Worm (Caenorhabditis elegans) whole organism, late embryonic: Measurements from ENCODE around the gene dss-1.

Source experiments
- C08G9.2 ChIP-seq: sonication (generic microtip); optimal IDR thresholded peaks from 2 replicates; lab custom pipeline; 2016; ENCODE audit warnings: mild to moderate bottlenecking, missing genetic modification characterization, moderate library complexity, missing compliant biosample characterization
- K02D7.2 ChIP-seq: sonication (generic microtip); optimal IDR thresholded peaks from 2 replicates; lab custom pipeline; 2017; ENCODE audit warnings: mild to moderate bottlenecking, missing genetic modification characterization, missing compliant biosample characterization
- Y22D7AL.16 ChIP-seq: sonication (generic microtip); optimal IDR thresholded peaks from 2 replicates; lab custom pipeline; 2016; ENCODE audit warnings: missing genetic modification characterization, missing compliant biosample characterization
- ahr-1 ChIP-seq: sonication (generic microtip); optimal IDR thresholded peaks from 2 replicates; lab custom pipeline; 2016; ENCODE audit warnings: missing genetic modification characterization, missing compliant biosample characterization
- ama-1 ChIP-seq: fragments of 150-350 bp; optimal IDR thresholded peaks from 2 replicates; lab custom pipeline; 2014
- ceh-18 ChIP-seq: sonication (generic microtip); optimal IDR thresholded peaks from 2 replicates; lab custom pipeline; 2016; ENCODE audit warnings: missing genetic modification characterization, missing compliant biosample characterization
- ceh-19 ChIP-seq: fragments of 200-800 bp; sonication (Bioruptor generic); optimal IDR thresholded peaks from 2 replicates; lab custom pipeline; 2018; ENCODE audit warnings: mild to moderate bottlenecking, missing genetic modification characterization, missing compliant biosample characterization
- ceh-22 ChIP-seq: sonication (generic microtip); optimal IDR thresholded peaks from 2 replicates; lab custom pipeline; 2017; ENCODE audit warnings: missing biosample characterization, missing genetic modification characterization
- ceh-31 ChIP-seq: sonication (generic microtip); optimal IDR thresholded peaks from 2 replicates; lab custom pipeline; 2016; ENCODE audit warnings: missing genetic modification characterization, missing compliant biosample characterization
- ceh-34 ChIP-seq: sonication (generic microtip); optimal IDR thresholded peaks from 2 replicates; lab custom pipeline; 2016; ENCODE audit warnings: mild to moderate bottlenecking, missing genetic modification characterization, missing compliant biosample characterization
- ceh-48 ChIP-seq: sonication (generic microtip); optimal IDR thresholded peaks from 2 replicates; lab custom pipeline; 2016; ENCODE audit warnings: missing genetic modification characterization, inconsistent platforms, missing compliant biosample characterization
- ceh-9 ChIP-seq: sonication (generic microtip); optimal IDR thresholded peaks from 2 replicates; lab custom pipeline; 2016; ENCODE audit warnings: mild to moderate bottlenecking, missing genetic modification characterization, inconsistent platforms, missing compliant biosample characterization
- dve-1 ChIP-seq: sonication (generic microtip); optimal IDR thresholded peaks from 2 replicates; lab custom pipeline; 2017; ENCODE audit warnings: antibody characterized with exemption, mild to moderate bottlenecking, missing genetic modification characterization, missing compliant biosample characterization
- elt-2 ChIP-seq: sonication (generic microtip); optimal IDR thresholded peaks from 2 replicates; lab custom pipeline; 2016; ENCODE audit warnings: missing genetic modification reagents, missing genetic modification characterization, missing compliant biosample characterization
- eyg-1 ChIP-seq: sonication (generic microtip); optimal IDR thresholded peaks from 2 replicates; lab custom pipeline; 2016; ENCODE audit warnings: missing genotype, missing genetic modification characterization, missing compliant biosample characterization
- fax-1 ChIP-seq: sonication (generic microtip); optimal IDR thresholded peaks from 2 replicates; lab custom pipeline; 2016; ENCODE audit warnings: missing genotype, missing genetic modification characterization, missing compliant biosample characterization
- fkh-6 ChIP-seq: sonication (generic microtip); optimal IDR thresholded peaks from 2 replicates; lab custom pipeline; 2016; ENCODE audit warnings: missing genetic modification characterization, missing compliant biosample characterization
- gmeb-2 ChIP-seq: sonication (generic microtip); optimal IDR thresholded peaks from 2 replicates; lab custom pipeline; 2016; ENCODE audit warnings: missing genetic modification characterization, inconsistent platforms, missing compliant biosample characterization
- hlh-13 ChIP-seq: fragments of 200-800 bp; sonication (Bioruptor generic); optimal IDR thresholded peaks from 2 replicates; lab custom pipeline; 2018; ENCODE audit warnings: mild to moderate bottlenecking, missing genetic modification characterization, missing compliant biosample characterization
- hlh-15 ChIP-seq: sonication (generic microtip); optimal IDR thresholded peaks from 2 replicates; lab custom pipeline; 2016; ENCODE audit warnings: missing genetic modification characterization, missing compliant biosample characterization
- hlh-30 ChIP-seq: sonication (generic microtip); optimal IDR thresholded peaks from 2 replicates; lab custom pipeline; 2017; ENCODE audit warnings: antibody characterized with exemption, missing genetic modification characterization, missing compliant biosample characterization; ENCODE audit not compliant: insufficient read depth
- lim-6 ChIP-seq: sonication (generic microtip); optimal IDR thresholded peaks from 2 replicates; lab custom pipeline; 2016; ENCODE audit warnings: missing genetic modification characterization, missing compliant biosample characterization
- lin-11 ChIP-seq: fragments of 200-800 bp; sonication (Bioruptor generic); optimal IDR thresholded peaks from 2 replicates; lab custom pipeline; 2018; ENCODE audit warnings: mild to moderate bottlenecking, missing genetic modification characterization, missing compliant biosample characterization
- mec-3 ChIP-seq: sonication (generic microtip); optimal IDR thresholded peaks from 2 replicates; lab custom pipeline; 2016; ENCODE audit warnings: borderline replicate concordance, missing genetic modification characterization, missing compliant biosample characterization
- nfya-1 ChIP-seq: sonication (generic microtip); optimal IDR thresholded peaks from 2 replicates; lab custom pipeline; 2017; ENCODE audit warnings: missing genetic modification characterization, mild to moderate bottlenecking, missing compliant biosample characterization, antibody characterized with exemption, moderate library complexity
- pag-3 ChIP-seq: sonication (generic microtip); optimal IDR thresholded peaks from 2 replicates; lab custom pipeline; 2016; ENCODE audit warnings: missing compliant biosample characterization, missing genetic modification characterization, borderline replicate concordance
- pax-1 ChIP-seq: fragments of 150-350 bp; optimal IDR thresholded peaks from 2 replicates; lab custom pipeline; 2014; ENCODE audit warnings: missing biosample characterization, missing genetic modification characterization
- pha-2 ChIP-seq: sonication (generic microtip); optimal IDR thresholded peaks from 2 replicates; lab custom pipeline; 2017; ENCODE audit warnings: mild to moderate bottlenecking, missing genetic modification characterization, missing compliant biosample characterization
- pha-4 ChIP-seq: fragments of 150-350 bp; optimal IDR thresholded peaks from 2 replicates; lab custom pipeline; 2018; ENCODE audit warnings: missing biosample characterization, missing genetic modification reagents, missing genetic modification characterization
- rnt-1 ChIP-seq: sonication (generic microtip); optimal IDR thresholded peaks from 2 replicates; lab custom pipeline; 2016; ENCODE audit warnings: missing genetic modification characterization, missing compliant biosample characterization
- sdc-2 ChIP-seq: sonication (generic microtip); optimal IDR thresholded peaks from 2 replicates; lab custom pipeline; 2016; ENCODE audit warnings: missing genotype, missing genetic modification characterization, missing compliant biosample characterization
- sox-4 ChIP-seq: sonication (generic microtip); optimal IDR thresholded peaks from 2 replicates; lab custom pipeline; 2017; ENCODE audit warnings: mild to moderate bottlenecking, missing genetic modification characterization, inconsistent platforms, missing compliant biosample characterization
- syd-9 ChIP-seq: sonication (generic microtip); optimal IDR thresholded peaks from 2 replicates; lab custom pipeline; 2016; ENCODE audit warnings: mild to moderate bottlenecking, missing genetic modification characterization, moderate library complexity, missing compliant biosample characterization
- tbx-2 ChIP-seq: sonication (generic microtip); optimal IDR thresholded peaks from 2 replicates; lab custom pipeline; 2016; ENCODE audit warnings: missing genetic modification characterization, missing compliant biosample characterization
- ttx-3 ChIP-seq: sonication (generic microtip); optimal IDR thresholded peaks from 2 replicates; lab custom pipeline; 2016; ENCODE audit warnings: missing genetic modification reagents, missing genetic modification characterization, missing compliant biosample characterization
- unc-42 ChIP-seq: sonication (generic microtip); optimal IDR thresholded peaks from 2 replicates; lab custom pipeline; 2016; ENCODE audit warnings: missing genotype, missing genetic modification characterization, missing compliant biosample characterization
- zip-5 ChIP-seq: sonication (generic microtip); optimal IDR thresholded peaks from 2 replicates; lab custom pipeline; 2016; ENCODE audit warnings: missing genetic modification characterization, missing compliant biosample characterization

dss-1 gene

ce11 chrIII:1225595-1225994, 29.5 kb upstream of the dss-1 start:
- TF ChIP-seq ceh-34 = peak; percentile 87
- TF ChIP-seq ahr-1 (tag; lab: Kevin White, UChicago) = no peak
- TF ChIP-seq lim-6 (tag; lab: Kevin White, UChicago) = no peak
- TF ChIP-seq lin-11 (tag; lab: Kevin White, UChicago) = no peak
- TF ChIP-seq ceh-31 = peak; percentile 35
- no peak for TF ChIP-seq ttx-3 (tag; lab: Kevin White, UChicago)
- TF ChIP-seq unc-42 = peak; percentile 77
- TF ChIP-seq ceh-48 (tag; lab: Kevin White, UChicago) = no peak
- no peak for TF ChIP-seq rnt-1
- TF ChIP-seq ceh-19 (GFP tag; lab: Kevin White, UChicago) = peak; percentile 43
- TF ChIP-seq Y22D7AL.16 (tag; lab: Kevin White, UChicago) = no peak
- no peak for TF ChIP-seq ceh-22 (tag; lab: Kevin White, UChicago)

DNA sequence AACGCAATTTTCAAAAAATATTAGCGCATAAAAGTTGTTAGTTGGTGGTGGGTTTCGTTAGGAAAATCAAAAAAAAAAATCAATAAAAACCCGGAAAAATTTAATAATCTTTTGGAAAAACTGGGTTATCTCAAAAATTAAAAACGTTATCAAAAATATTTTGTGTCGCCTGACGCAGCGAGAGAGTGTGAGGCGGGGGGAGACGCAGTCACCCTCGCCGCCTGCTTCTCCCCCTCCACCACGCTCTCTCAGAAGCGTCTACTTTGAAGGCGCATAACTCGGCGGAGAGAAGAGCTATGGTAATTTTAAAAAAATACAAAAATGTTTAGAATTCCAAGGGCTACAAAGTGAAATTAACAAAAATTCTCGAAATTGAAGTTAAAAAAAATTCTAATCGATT, 29.0 kb upstream of the dss-1 start:
- TF ChIP-seq ceh-9 (tag; lab: Kevin White, UChicago) (no peak), fax-1 (no peak), sdc-2 (tag; lab: Kevin White, UChicago) (no peak), pag-3 (no peak), ama-1 (lab: Kevin White, UChicago) (no peak), hlh-13 (no peak)

DNA sequence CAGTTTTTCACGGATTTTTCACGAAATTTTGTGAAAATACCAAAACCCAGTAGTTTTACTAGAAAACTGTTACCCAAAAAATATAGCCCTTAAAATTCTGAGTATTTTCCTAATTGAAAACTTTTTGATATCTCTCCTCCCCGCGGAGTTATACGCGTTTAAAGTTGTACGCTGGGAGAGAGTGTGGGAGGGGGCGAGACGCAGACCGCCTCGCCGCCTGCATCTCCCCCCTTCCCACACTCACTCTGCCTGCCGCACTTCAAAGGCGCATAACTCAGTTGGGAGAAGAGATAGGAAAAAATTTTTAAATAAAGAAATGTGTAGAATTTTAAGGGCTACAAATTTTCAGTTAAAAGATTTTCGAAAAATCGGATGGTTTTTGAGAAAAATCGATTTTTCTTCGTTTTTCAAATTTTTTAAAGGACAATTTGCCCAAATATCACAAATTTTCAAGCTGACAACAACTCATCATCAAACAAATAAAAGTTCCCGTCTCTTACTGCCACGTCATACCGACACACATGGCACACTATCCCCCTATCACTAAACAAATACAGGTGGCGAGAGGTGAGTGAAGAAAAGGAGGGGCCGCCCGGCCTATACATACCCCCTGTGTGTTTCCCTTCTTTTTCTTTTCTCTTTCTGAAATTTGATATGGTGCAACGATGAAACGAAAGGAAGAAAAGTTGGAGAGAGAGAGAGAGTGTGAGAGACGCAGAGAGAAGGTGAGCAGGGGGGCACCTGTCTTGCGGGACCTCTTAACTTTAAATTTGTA, 27.4 kb upstream of the dss-1 start:
- TF ChIP-seq tbx-2 = peak; percentile 3
- peak; percentile 30 for TF ChIP-seq ceh-18 (tag; lab: Kevin White, UChicago)
- TF ChIP-seq ceh-19 (GFP tag; lab: Kevin White, UChicago) = no peak
- TF ChIP-seq nfya-1 (tag; lab: Kevin White, UChicago) = peak; percentile 39
- TF ChIP-seq ceh-9 (tag; lab: Kevin White, UChicago) = no peak
- peak; percentile 28 for TF ChIP-seq elt-2
- peak; percentile 99 for TF ChIP-seq ceh-34
- peak; percentile 21 for TF ChIP-seq dve-1 (tag; lab: Kevin White, UChicago)
- no peak for TF ChIP-seq hlh-15 (tag; lab: Kevin White, UChicago)
- no peak for TF ChIP-seq hlh-30
- TF ChIP-seq, all 69 proteins: peak for 6

DNA sequence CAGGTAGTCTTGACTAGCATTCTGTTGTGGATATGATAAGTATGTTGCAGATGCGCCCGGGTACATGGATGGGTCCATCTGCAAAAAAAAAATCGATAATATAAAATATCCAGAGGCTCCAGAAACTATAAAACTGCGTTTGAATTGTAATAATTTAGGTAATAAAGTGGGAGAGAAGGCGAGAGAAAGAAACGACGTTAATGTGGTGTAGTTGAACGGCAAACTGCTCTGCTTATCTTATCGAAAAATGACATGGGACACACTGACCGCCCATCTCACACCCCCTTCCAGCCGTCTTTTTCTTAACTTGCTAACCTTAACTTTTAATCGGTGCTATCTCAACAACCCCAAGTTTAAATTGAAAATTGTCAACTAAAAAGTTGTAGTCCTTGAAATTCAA, 25.9 kb upstream of the dss-1 start:
- TF ChIP-seq zip-5 (tag; lab: Kevin White, UChicago) = no peak
- TF ChIP-seq elt-2 = peak; percentile 61

DNA sequence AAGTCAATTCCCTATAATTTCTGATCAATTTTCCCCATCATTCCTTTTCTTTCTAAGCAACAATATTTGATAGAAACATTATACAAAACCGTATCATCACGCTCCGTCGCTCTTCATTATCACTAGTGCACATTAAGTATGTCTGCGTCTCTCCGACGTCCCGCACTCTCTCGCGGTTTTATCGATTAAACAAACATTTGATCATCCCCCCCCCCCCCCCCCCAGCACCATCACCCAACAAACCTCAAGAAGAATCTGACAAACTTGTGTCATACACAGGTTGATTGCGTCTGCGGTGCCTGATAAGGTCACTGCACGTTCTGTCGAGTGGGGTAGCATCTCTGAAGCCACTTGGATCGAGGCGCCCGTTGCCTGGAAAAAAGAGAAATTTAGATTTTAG, 23.9 kb upstream of the dss-1 start:
- peak; percentile 30 for TF ChIP-seq pax-1
- TF ChIP-seq elt-2 = peak; percentile 85
- no peak for TF ChIP-seq pha-2 (tag; lab: Kevin White, UChicago)
- no peak for TF ChIP-seq tbx-2
- no peak for TF ChIP-seq zip-5 (tag; lab: Kevin White, UChicago)
- TF ChIP-seq fkh-6 = no peak
- no peak for TF ChIP-seq ahr-1 (tag; lab: Kevin White, UChicago)
- TF ChIP-seq mec-3 (tag; lab: Kevin White, UChicago) = no peak

DNA sequence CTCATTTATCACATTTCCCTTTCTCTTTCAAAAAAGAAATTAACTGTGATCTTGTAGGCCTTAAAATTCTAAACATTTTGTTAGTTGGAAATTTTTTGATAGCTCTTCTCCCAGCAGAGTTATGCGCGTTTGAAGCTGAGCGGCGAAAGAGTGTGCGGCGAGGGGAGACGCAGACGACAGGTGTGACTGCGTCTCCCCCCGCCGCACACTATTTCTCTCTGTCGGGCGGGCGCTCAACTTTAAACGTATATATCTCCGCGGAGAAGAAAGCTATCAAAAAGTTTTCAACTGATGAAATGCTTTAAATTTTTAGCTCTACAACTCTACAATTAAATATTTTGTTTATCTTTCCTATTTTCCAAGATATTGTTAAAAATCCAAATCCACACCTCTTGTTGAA, 22.9 kb upstream of the dss-1 start:
- TF ChIP-seq sox-4 (tag; lab: Kevin White, UChicago) (no peak), hlh-13 (no peak), fax-1 (no peak), ceh-31 (no peak), pha-4 (tag; lab: Kevin White, UChicago) (no peak), lin-11 (tag; lab: Kevin White, UChicago) (no peak), rnt-1 (no peak), K02D7.2 (tag; lab: Kevin White, UChicago) (no peak), C08G9.2 (tag; lab: Kevin White, UChicago) (no peak), eyg-1 (tag; lab: Kevin White, UChicago) (no peak), fkh-6 (no peak), syd-9 (tag; lab: Kevin White, UChicago) (no peak), hlh-30 (no peak), gmeb-2 (no peak)
